Worm (Caenorhabditis elegans) whole organism, late embryonic: ENCODE results near the gene EGAP2.2.

Experiments used
- ceh-19 ChIP-seq: fragments of 200-800 bp; sonication (Bioruptor generic); optimal IDR thresholded peaks from 2 replicates; lab custom pipeline; 2018; ENCODE audit warnings: mild to moderate bottlenecking, missing genetic modification characterization, missing compliant biosample characterization
- ceh-24 ChIP-seq: sonication (generic microtip); optimal IDR thresholded peaks from 2 replicates; lab custom pipeline; 2016; ENCODE audit warnings: mild to moderate bottlenecking, missing genetic modification characterization, missing compliant biosample characterization
- ceh-9 ChIP-seq: sonication (generic microtip); optimal IDR thresholded peaks from 2 replicates; lab custom pipeline; 2016; ENCODE audit warnings: mild to moderate bottlenecking, missing genetic modification characterization, inconsistent platforms, missing compliant biosample characterization
- dve-1 ChIP-seq: sonication (generic microtip); optimal IDR thresholded peaks from 2 replicates; lab custom pipeline; 2017; ENCODE audit warnings: antibody characterized with exemption, mild to moderate bottlenecking, missing genetic modification characterization, missing compliant biosample characterization
- pqm-1 ChIP-seq: sonication (generic microtip); optimal IDR thresholded peaks from 2 replicates; lab custom pipeline; 2016; ENCODE audit warnings: missing genetic modification characterization, missing compliant biosample characterization
- sox-2 ChIP-seq: fragments of 200-800 bp; sonication (Bioruptor generic); IDR thresholded peaks from 2 replicates; pipeline ENCODE4 v1.3.6; 2022; ENCODE audit warnings: missing genetic modification reagents, missing genetic modification characterization, missing compliant biosample characterization
- unc-55 ChIP-seq: sonication (generic microtip); optimal IDR thresholded peaks from 2 replicates; lab custom pipeline; 2017; ENCODE audit warnings: missing biosample characterization, missing genetic modification reagents, missing genetic modification characterization

DNA sequence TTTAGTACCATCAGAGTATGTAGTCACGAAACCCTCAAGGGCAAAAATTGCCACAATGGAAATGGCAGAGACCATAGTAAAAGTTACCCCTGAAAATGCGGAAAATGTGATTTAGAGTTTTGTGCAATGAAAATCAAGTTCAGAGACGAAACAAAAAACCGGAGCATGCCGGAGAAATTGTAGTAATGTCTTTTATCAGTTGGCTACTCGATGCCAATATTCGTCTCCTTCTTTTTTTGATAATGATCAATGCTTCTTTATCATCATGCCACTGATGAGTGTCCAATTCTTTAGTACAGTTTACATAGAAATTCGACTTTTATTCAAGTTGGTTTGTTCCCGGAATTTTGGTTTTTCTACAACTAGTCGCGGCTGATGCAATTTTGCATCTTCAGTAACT, 6.1 kb downstream of the EGAP2.2 start, which contains the start of gene pho-1:
- TF ChIP-seq sox-2 (GFP tag; lab: Robert Waterston, UW): no peak
- TF ChIP-seq ceh-9 (tag; lab: Kevin White, UChicago): no peak
- TF ChIP-seq ceh-19 (GFP tag; lab: Kevin White, UChicago): no peak
- no peak for TF ChIP-seq ceh-24 (tag; lab: Kevin White, UChicago)
- no peak for TF ChIP-seq dve-1 (tag; lab: Kevin White, UChicago)
- TF ChIP-seq unc-55 (GFP tag; lab: Kevin White, UChicago): no peak
- TF ChIP-seq pqm-1: no peak
